Worm (Caenorhabditis elegans) whole organism, midembryonic: Measurements from ENCODE around the gene clic-1.

Source experiments
- ref-1 ChIP-seq: fragments of 200-800 bp; sonication (Bioruptor generic); conservative IDR thresholded peaks from 2 replicates; pipeline ENCODE4 v1.3.6; 2022; ENCODE audit warnings: missing genetic modification reagents, missing genetic modification characterization, missing compliant biosample characterization
- tab-1 ChIP-seq: fragments of 200-800 bp; sonication (Bioruptor generic); IDR thresholded peaks from 2 replicates; pipeline ENCODE4 v1.3.6; 2022; ENCODE audit warnings: missing genetic modification characterization, missing compliant biosample characterization

ce11 chrV:7781511-7781910, 46.8 kb upstream of the clic-1 start, which contains the start of gene cyp-32A1:
- TF ChIP-seq tab-1 (GFP tag; lab: Robert Waterston, UW) (no peak), ref-1 (GFP tag; lab: Robert Waterston, UW) (no peak)
